Worm (Caenorhabditis elegans): ENCODE results near the gene F53F8.6.

- no peak for TF ChIP-seq D1046.2 (GFP tag; IDR thresholded peaks at IDR 0.05)
- no peak for TF ChIP-seq skn-1 (tag; optimal IDR thresholded peaks at IDR 0.05)
- no peak for TF ChIP-seq nhr-28 (tag; optimal IDR thresholded peaks at IDR 0.05)
- no peak for TF ChIP-seq fkh-10 (GFP tag; optimal IDR thresholded peaks at IDR 0.05)
- no peak for TF ChIP-seq unc-39 (tag; optimal IDR thresholded peaks at IDR 0.05)
- no peak for TF ChIP-seq nhr-25 (tag; optimal IDR thresholded peaks at IDR 0.05; ENCODE audit: borderline replicate concordance, insufficient read depth)
- no peak for TF ChIP-seq hmg-1.1 (GFP tag; IDR thresholded peaks at IDR 0.05)
- TF ChIP-seq ama-1 (optimal IDR thresholded peaks at IDR 0.05), result no peak
- TF ChIP-seq nhr-237 (tag; optimal IDR thresholded peaks at IDR 0.05), result no peak
- no peak for TF ChIP-seq pha-4 (GFP tag; IDR thresholded peaks at IDR 0.05)
- no peak for TF ChIP-seq pha-4 (tag; optimal IDR thresholded peaks at IDR 0.05)
- no peak for TF ChIP-seq dmd-6 (GFP tag; IDR thresholded peaks at IDR 0.05)
- TF ChIP-seq ztf-11 (tag; optimal IDR thresholded peaks at IDR 0.05), result no peak
- no peak for TF ChIP-seq nhr-76 (tag; optimal IDR thresholded peaks at IDR 0.05)
- no peak for TF ChIP-seq unc-62 (GFP tag; optimal IDR thresholded peaks at IDR 0.05 in 1 of 2)
- TF ChIP-seq unc-62 (tag; optimal IDR thresholded peaks at IDR 0.05), result no peak
Measured at ce11 chrV:20685383-20685782, 18.6 kb upstream of the F53F8.6 start, which contains the start of gene klf-2.

Data from whole organism, L4 larva.